Worm (Caenorhabditis elegans): Measurements from ENCODE around the gene nfx-1.

DNA sequence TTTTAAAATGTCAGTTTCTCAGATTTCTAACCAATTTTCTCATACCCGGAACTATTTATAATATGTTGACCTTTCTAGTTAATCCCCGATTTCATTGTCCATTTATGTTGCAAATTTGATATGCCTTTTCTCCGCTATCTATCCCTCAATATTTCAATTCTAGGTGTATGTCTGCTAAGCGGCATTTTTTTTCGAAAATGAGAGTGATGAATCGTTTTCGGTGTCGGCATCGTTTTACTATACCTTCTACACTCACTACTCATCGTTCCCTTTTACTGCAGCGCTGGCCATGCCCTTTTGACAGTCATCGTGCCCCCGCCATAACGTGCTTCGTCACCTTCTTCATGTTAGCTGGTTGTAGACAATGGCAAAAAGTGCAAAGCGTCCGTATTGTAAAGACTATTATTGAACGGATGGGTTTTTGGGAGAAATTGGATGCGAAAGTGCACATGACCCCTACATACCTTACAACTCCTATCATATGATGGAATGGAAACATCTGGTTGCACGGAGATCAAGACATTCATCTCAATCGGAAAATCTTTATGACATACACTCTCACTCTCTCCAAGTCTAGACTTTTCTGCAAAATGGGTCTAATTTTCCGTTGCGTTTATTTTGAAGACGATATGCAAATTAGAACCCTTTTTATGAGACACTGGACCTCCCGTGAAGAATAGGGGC, 15.9 kb upstream of the nfx-1 start:
- TF ChIP-seq nhr-11 (tag; optimal IDR thresholded peaks at IDR 0.05) (no peak), zip-5 (tag; optimal IDR thresholded peaks at IDR 0.05) (no peak), T23F11.4 (GFP tag; optimal IDR thresholded peaks at IDR 0.05) (no peak)

Measured in whole organism, late embryonic.